Worm (Caenorhabditis elegans): Measurements from ENCODE around the gene mrps-23.

The mrps-23 gene

DNA sequence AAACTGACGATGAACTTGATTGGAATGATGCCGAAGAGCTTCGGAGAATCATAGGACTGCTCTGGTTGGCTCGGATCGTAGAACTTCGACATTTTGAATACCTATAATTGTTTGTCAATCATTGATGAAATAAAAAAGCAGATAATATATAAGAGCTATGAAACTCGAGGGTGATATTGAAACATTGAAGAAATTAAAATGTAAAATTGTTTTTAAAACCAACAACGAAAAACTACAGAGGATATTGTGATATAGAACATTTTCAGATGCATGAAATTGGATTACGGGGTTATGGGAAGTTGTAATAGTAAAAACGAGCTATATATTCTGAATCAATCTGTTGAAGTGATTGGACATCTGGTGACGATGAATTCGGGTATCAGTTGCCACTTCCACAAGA, 40.9 kb upstream of the mrps-23 start, which contains the start of gene C48B4.10:
Gene C48B4.10, minus strand, starts transcription at position 101 of the 400 bp plus-strand sequence.
- no peak for TF ChIP-seq ama-1 (optimal IDR thresholded peaks at IDR 0.05)
- no peak for TF ChIP-seq mef-2 (tag; optimal IDR thresholded peaks at IDR 0.05)
- no peak for TF ChIP-seq jun-1 (tag; optimal IDR thresholded peaks at IDR 0.05)
- TF ChIP-seq fkh-10 (GFP tag; optimal IDR thresholded peaks at IDR 0.05): no peak

- no peak for TF ChIP-seq fkh-4 (tag; optimal IDR thresholded peaks at IDR 0.05; ENCODE audit: borderline replicate concordance)
Observed at ce11 chrIII:9563235-9563634, 39.8 kb upstream of the mrps-23 start, which contains the start of gene C48B4.9. Gene C48B4.9 (minus strand): TSS chrIII:9563335.

- TF ChIP-seq nhr-47 (tag; optimal IDR thresholded peaks at IDR 0.05) (no peak), grh-1 (GFP tag; IDR thresholded peaks at IDR 0.05) (no peak), unc-86 (tag; optimal IDR thresholded peaks at IDR 0.05) (no peak), fkh-10 (GFP tag; optimal IDR thresholded peaks at IDR 0.05) (no peak), aha-1 (tag; optimal IDR thresholded peaks at IDR 0.05) (no peak)
Observed at ce11 chrIII:9561158-9561557, 37.7 kb upstream of the mrps-23 start, which contains the start of gene C48B4.8. Gene C48B4.8 (minus strand): TSS chrIII:9561258.

- no peak for TF ChIP-seq swsn-7 (tag; optimal IDR thresholded peaks at IDR 0.05)
- no peak for TF ChIP-seq nhr-19 (GFP tag; conservative IDR thresholded peaks at IDR 0.05)
- TF ChIP-seq lir-3 (tag; optimal IDR thresholded peaks at IDR 0.05; ENCODE audit: poor library complexity): no peak
- TF ChIP-seq egl-27 (tag; optimal IDR thresholded peaks at IDR 0.05): no peak
- no peak for TF ChIP-seq ceh-63 (GFP tag; optimal IDR thresholded peaks at IDR 0.05)
- no peak for TF ChIP-seq ztf-11 (tag; optimal IDR thresholded peaks at IDR 0.05)
- no peak for TF ChIP-seq ceh-82 (tag; optimal IDR thresholded peaks at IDR 0.05)
- no peak for TF ChIP-seq pqm-1 (tag; optimal IDR thresholded peaks at IDR 0.05)
- TF ChIP-seq elt-3 (tag; optimal IDR thresholded peaks at IDR 0.05): no peak
- TF ChIP-seq unc-62 (GFP tag; optimal IDR thresholded peaks at IDR 0.05): no peak
- no peak for TF ChIP-seq fkh-4 (tag; optimal IDR thresholded peaks at IDR 0.05; ENCODE audit: borderline replicate concordance)
- no peak for TF ChIP-seq snu-23 (GFP tag; optimal IDR thresholded peaks at IDR 0.05)
- no peak for TF ChIP-seq alr-1 (tag; optimal IDR thresholded peaks at IDR 0.05; ENCODE audit: borderline replicate concordance)
- TF ChIP-seq ceh-88 (GFP tag; IDR thresholded peaks at IDR 0.05): no peak
- TF ChIP-seq pag-3 (tag; optimal IDR thresholded peaks at IDR 0.05; ENCODE audit: borderline replicate concordance, insufficient read depth): no peak
- no peak for TF ChIP-seq jun-1 (tag; optimal IDR thresholded peaks at IDR 0.05)
Observed at ce11 chrIII:9559381-9559881, 36.0 kb upstream of the mrps-23 start, which contains the start of gene C48B4.7. Gene C48B4.7 (minus strand): TSS chrIII:9559431.

- TF ChIP-seq irx-1 (tag; optimal IDR thresholded peaks at IDR 0.05): no peak
- no peak for TF ChIP-seq lir-3 (tag; optimal IDR thresholded peaks at IDR 0.05; ENCODE audit: poor library complexity)
- TF ChIP-seq ceh-82 (tag; optimal IDR thresholded peaks at IDR 0.05): no peak
- no peak for TF ChIP-seq Y116A8C.19 (tag; optimal IDR thresholded peaks at IDR 0.05; ENCODE audit: borderline replicate concordance)
Observed at ce11 chrIII:9558463-9558862, 35.0 kb upstream of the mrps-23 start, which contains the start of gene C48B4.6. Gene C48B4.6 (minus strand): TSS chrIII:9558563.

DNA sequence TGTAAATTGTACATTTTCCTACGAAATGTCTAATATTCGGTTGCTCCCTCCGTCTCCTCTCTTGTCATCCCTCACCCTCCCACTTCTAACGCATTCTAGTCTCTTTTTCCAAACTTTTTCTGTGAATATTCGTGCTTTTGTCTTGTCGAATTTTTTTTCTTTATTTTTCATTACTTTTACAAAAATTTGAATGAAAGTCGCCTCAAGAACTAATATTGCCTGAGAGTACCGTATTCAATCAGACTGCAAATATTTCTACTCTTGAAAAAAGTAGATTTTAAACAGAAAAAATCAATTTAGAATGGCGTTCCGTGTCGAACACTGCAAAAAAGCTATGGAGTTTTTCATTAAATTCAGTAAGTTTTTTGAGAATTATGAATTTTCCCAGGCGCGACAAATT, 32.8 kb upstream of the mrps-23 start, which contains the start of gene ZK1098.11:
Gene ZK1098.11, plus strand, starts transcription at position 301 of the 400 bp plus-strand sequence.
- TF ChIP-seq xbp-1 (tag; optimal IDR thresholded peaks at IDR 0.05) (no peak), nhr-19 (GFP tag; conservative IDR thresholded peaks at IDR 0.05) (no peak), ztf-4 (tag; optimal IDR thresholded peaks at IDR 0.05) (no peak), mdl-1 (tag; optimal IDR thresholded peaks at IDR 0.05) (no peak), C34B4.2 (tag; optimal IDR thresholded peaks at IDR 0.05) (no peak), egl-13 (tag; optimal IDR thresholded peaks at IDR 0.05) (no peak), zag-1 (tag; optimal IDR thresholded peaks at IDR 0.05) (no peak), aha-1 (tag; optimal IDR thresholded peaks at IDR 0.05) (no peak), snpc-4 (tag; optimal IDR thresholded peaks at IDR 0.05) (no peak), mab-9 (GFP tag; IDR thresholded peaks at IDR 0.05) (no peak), C16A3.4 (tag; optimal IDR thresholded peaks at IDR 0.05) (no peak), unc-130 (tag; optimal IDR thresholded peaks at IDR 0.05) (no peak), sox-4 (tag; optimal IDR thresholded peaks at IDR 0.05) (no peak), dsc-1 (tag; optimal IDR thresholded peaks at IDR 0.05) (no peak), Y116A8C.19 (tag; optimal IDR thresholded peaks at IDR 0.05; ENCODE audit: borderline replicate concordance) (no peak), lin-35 (GFP tag; optimal IDR thresholded peaks at IDR 0.05) (no peak), lin-39 (tag; optimal IDR thresholded peaks at IDR 0.05) (no peak), unc-62 (GFP tag; optimal IDR thresholded peaks at IDR 0.05) (no peak)

Data from whole organism, L1 larva.